Fruit fly (Drosophila melanogaster) whole organism, embryonic: ENCODE data around the gene Leash.

Source experiments
- ATbp ChIP-seq: fragments of 200-800 bp; sonication (Bioruptor generic); optimal IDR thresholded peaks from 2 replicates; lab custom pipeline; 2017; ENCODE audit warnings: missing biosample characterization, mild to moderate bottlenecking, missing genetic modification characterization, missing genetic modification reagents
- Blimp-1 ChIP-seq: fragments of 200-800 bp; sonication (Bioruptor generic); optimal IDR thresholded peaks from 3 replicates; lab custom pipeline; 2018; ENCODE audit warnings: missing biosample characterization, missing genetic modification characterization, mild to moderate bottlenecking, moderate library complexity, missing genetic modification reagents
- CG10431 ChIP-seq: fragments of 200-800 bp; sonication (Bioruptor generic); optimal IDR thresholded peaks from 3 replicates; lab custom pipeline; 2018; ENCODE audit warnings: missing biosample characterization, mild to moderate bottlenecking, missing genetic modification characterization
- CG10543 ChIP-seq: fragments of 200-800 bp; sonication (Bioruptor generic); optimal IDR thresholded peaks from 3 replicates; lab custom pipeline; 2017; ENCODE audit warnings: missing biosample characterization, mild to moderate bottlenecking, missing genetic modification characterization, moderate library complexity
- CG12219 ChIP-seq: fragments of 200-800 bp; sonication (Bioruptor generic); optimal IDR thresholded peaks from 3 replicates; lab custom pipeline; 2018; ENCODE audit warnings: missing biosample characterization, mild to moderate bottlenecking, missing genetic modification characterization
- CG14050 ChIP-seq: fragments of 200-800 bp; sonication (Bioruptor generic); IDR thresholded peaks from 3 replicates; pipeline ENCODE4 v1.3.6; 2022; ENCODE audit warnings: missing biosample characterization, missing genetic modification characterization
- CG16779 ChIP-seq: fragments of 200-800 bp; sonication (Bioruptor generic); IDR thresholded peaks from 2 replicates; pipeline ENCODE4 v1.3.6; 2022; ENCODE audit warnings: missing biosample characterization, missing genetic modification characterization
- CG2199 ChIP-seq: fragments of 200-800 bp; sonication (Bioruptor generic); IDR thresholded peaks from 3 replicates; pipeline ENCODE4 v1.3.6; 2022; ENCODE audit warnings: missing biosample characterization, missing genetic modification characterization
- CG34422 ChIP-seq: fragments of 200-800 bp; sonication (Bioruptor generic); IDR thresholded peaks from 3 replicates; pipeline ENCODE4 v1.3.6; 2022; ENCODE audit warnings: missing biosample characterization, missing genetic modification characterization
- CG4360 ChIP-seq: fragments of 200-800 bp; sonication (Bioruptor generic); IDR thresholded peaks from 2 replicates; pipeline ENCODE4 v1.3.6; 2022; ENCODE audit warnings: missing biosample characterization, missing genetic modification characterization
- CG6791 ChIP-seq: fragments of 200-800 bp; sonication (Bioruptor generic); IDR thresholded peaks from 3 replicates; pipeline ENCODE4 v1.3.6; 2022; ENCODE audit warnings: missing biosample characterization, missing genetic modification characterization; ENCODE audit not compliant: partially characterized antibody
- CG7372 ChIP-seq: fragments of 200-800 bp; sonication (Bioruptor generic); IDR thresholded peaks from 2 replicates; pipeline ENCODE4 v1.3.6; 2022; ENCODE audit warnings: missing biosample characterization, missing genetic modification characterization
- CG9437 ChIP-seq: fragments of 200-800 bp; sonication (Bioruptor generic); optimal IDR thresholded peaks from 2 replicates; lab custom pipeline; 2018; ENCODE audit warnings: missing biosample characterization, mild to moderate bottlenecking, missing genetic modification characterization
- Dll ChIP-seq: fragments of 200-800 bp; sonication (Bioruptor generic); IDR thresholded peaks from 4 replicates; pipeline ENCODE4 v1.3.6; 2022; ENCODE audit warnings: missing biosample characterization, missing genetic modification characterization; ENCODE audit not compliant: partially characterized antibody
- Ets65A ChIP-seq: fragments of 200-800 bp; sonication (Bioruptor generic); peaks from one replicate; lab custom pipeline; 2016; ENCODE audit warnings: missing biosample characterization, missing genetic modification characterization
- Fer2 ChIP-seq: fragments of 200-800 bp; sonication (Bioruptor generic); optimal IDR thresholded peaks from 2 replicates; lab custom pipeline; 2018; ENCODE audit warnings: missing biosample characterization, mild to moderate bottlenecking, missing genetic modification characterization, moderate library complexity
- HLH3B ChIP-seq: fragments of 200-800 bp; sonication (Bioruptor generic); IDR thresholded peaks from 2 replicates; pipeline ENCODE4 v1.3.6; 2022; ENCODE audit warnings: missing biosample characterization, missing genetic modification characterization
- HmgZ ChIP-seq: fragments of 200-800 bp; sonication (Bioruptor generic); optimal IDR thresholded peaks from 2 replicates; lab custom pipeline; 2018; ENCODE audit warnings: missing biosample characterization, mild to moderate bottlenecking, missing genetic modification characterization
- Max ChIP-seq: fragments of 200-800 bp; sonication (Bioruptor generic); optimal IDR thresholded peaks from 2 replicates; lab custom pipeline; 2016; ENCODE audit warnings: missing biosample characterization, mild to moderate bottlenecking, missing genetic modification characterization
- Med ChIP-seq: fragments of 200-800 bp; sonication (Bioruptor generic); peaks from one replicate; lab custom pipeline; 2016; ENCODE audit warnings: missing biosample characterization, missing genetic modification characterization, mild to moderate bottlenecking, inconsistent platforms, moderate library complexity
- NfI ChIP-seq: fragments of 200-800 bp; sonication (Bioruptor generic); optimal IDR thresholded peaks from 3 replicates; lab custom pipeline; 2018; ENCODE audit warnings: missing biosample characterization, mild to moderate bottlenecking, missing genetic modification characterization, moderate library complexity
- Side ChIP-seq: fragments of 200-800 bp; sonication (Bioruptor generic); optimal IDR thresholded peaks from 2 replicates; lab custom pipeline; 2016; ENCODE audit warnings: missing biosample characterization, missing genetic modification characterization
- Sry-β ChIP-seq: fragments of 200-800 bp; sonication (Bioruptor generic); optimal IDR thresholded peaks from 2 replicates; lab custom pipeline; 2018; ENCODE audit warnings: missing biosample characterization, mild to moderate bottlenecking, missing genetic modification characterization, moderate library complexity
- Sry-δ ChIP-seq: fragments of 200-800 bp; sonication (Bioruptor generic); optimal IDR thresholded peaks from 2 replicates; lab custom pipeline; 2016; ENCODE audit warnings: missing biosample characterization, missing genetic modification characterization
- Ssrp ChIP-seq: fragments of 200-800 bp; sonication (Bioruptor generic); optimal IDR thresholded peaks from 2 replicates; lab custom pipeline; 2018; ENCODE audit warnings: missing biosample characterization, mild to moderate bottlenecking, missing genetic modification characterization, moderate library complexity
- abd-A ChIP-seq: fragments of 200-800 bp; sonication (Bioruptor generic); optimal IDR thresholded peaks from 3 replicates; lab custom pipeline; 2019; ENCODE audit warnings: missing biosample characterization, mild to moderate bottlenecking, missing genetic modification characterization, moderate library complexity
- bcd ChIP-seq: fragments of 200-800 bp; sonication (Bioruptor generic); optimal IDR thresholded peaks from 2 replicates; lab custom pipeline; 2017; ENCODE audit warnings: missing biosample characterization, mild to moderate bottlenecking, missing genetic modification characterization
- bsh ChIP-seq, 2 experiments: fragments of 200-800 bp; sonication (Bioruptor generic); optimal IDR thresholded peaks; 2 replicates each; lab custom pipeline; 2017 to 2018; ENCODE audit warnings: mild to moderate bottlenecking in 2 of 2, missing biosample characterization in 2 of 2, missing genetic modification characterization in 2 of 2, moderate library complexity in 1 of 2
- chn ChIP-seq: fragments of 200-800 bp; sonication (Bioruptor generic); optimal IDR thresholded peaks from 2 replicates; lab custom pipeline; 2016; ENCODE audit warnings: missing biosample characterization, missing genetic modification characterization
- ci ChIP-seq: fragments of 200-800 bp; sonication (Bioruptor generic); IDR thresholded peaks from 3 replicates; pipeline ENCODE4 v1.3.6; 2022; ENCODE audit warnings: missing biosample characterization, missing genetic modification characterization
- fd102C ChIP-seq: fragments of 200-800 bp; sonication (Bioruptor generic); optimal IDR thresholded peaks from 2 replicates; lab custom pipeline; 2018; ENCODE audit warnings: missing biosample characterization, mild to moderate bottlenecking, missing genetic modification characterization, moderate library complexity
- gfzf ChIP-seq: fragments of 200-800 bp; sonication (Bioruptor generic); optimal IDR thresholded peaks from 2 replicates; lab custom pipeline; 2016; ENCODE audit warnings: missing biosample characterization, mild to moderate bottlenecking, missing genetic modification characterization, moderate library complexity
- gsb-n ChIP-seq: fragments of 200-800 bp; sonication (Bioruptor generic); optimal IDR thresholded peaks from 3 replicates; lab custom pipeline; 2018; ENCODE audit warnings: missing biosample characterization, mild to moderate bottlenecking, missing genetic modification characterization
- hbn ChIP-seq: fragments of 200-800 bp; sonication (Bioruptor generic); IDR thresholded peaks from 2 replicates; pipeline ENCODE4 v1.3.6; 2022; ENCODE audit warnings: missing biosample characterization, missing genetic modification characterization; ENCODE audit not compliant: partially characterized antibody
- mam ChIP-seq: fragments of 200-800 bp; sonication (Bioruptor generic); optimal IDR thresholded peaks from 3 replicates; lab custom pipeline; 2016; ENCODE audit warnings: missing biosample characterization, missing genetic modification characterization
- nau ChIP-seq: fragments of 200-800 bp; sonication (Bioruptor generic); optimal IDR thresholded peaks from 3 replicates; lab custom pipeline; 2017; ENCODE audit warnings: missing biosample characterization, mild to moderate bottlenecking, missing genetic modification characterization, missing genetic modification reagents
- nerfin-1 ChIP-seq: fragments of 200-800 bp; sonication (Bioruptor generic); optimal IDR thresholded peaks from 3 replicates; lab custom pipeline; 2019; ENCODE audit warnings: missing biosample characterization, mild to moderate bottlenecking, missing genetic modification characterization, moderate library complexity
- oc ChIP-seq: fragments of 200-800 bp; sonication (Bioruptor generic); optimal IDR thresholded peaks from 2 replicates; lab custom pipeline; 2018; ENCODE audit warnings: missing biosample characterization, mild to moderate bottlenecking, missing genetic modification characterization, moderate library complexity
- peb ChIP-seq: fragments of 200-800 bp; sonication (Bioruptor generic); IDR thresholded peaks from 2 replicates; pipeline ENCODE4 v1.3.6; 2022; ENCODE audit warnings: missing biosample characterization, missing genetic modification characterization
- ro ChIP-seq: fragments of 200-800 bp; sonication (Bioruptor generic); IDR thresholded peaks from 2 replicates; pipeline ENCODE4 v1.3.6; 2022; ENCODE audit warnings: missing biosample characterization, missing genetic modification characterization
- sens ChIP-seq: fragments of 200-800 bp; sonication (Bioruptor generic); peaks from one replicate; lab custom pipeline; 2016; ENCODE audit warnings: missing biosample characterization, missing genetic modification characterization
- trem ChIP-seq: fragments of 200-800 bp; optimal IDR thresholded peaks from 3 replicates; lab custom pipeline; 2019; ENCODE audit warnings: missing biosample characterization, mild to moderate bottlenecking, missing genetic modification characterization, moderate library complexity
- vvl ChIP-seq: fragments of 200-800 bp; sonication (Bioruptor generic); IDR thresholded peaks from 2 replicates; pipeline ENCODE4 v1.3.6; 2022; ENCODE audit warnings: missing biosample characterization, missing genetic modification characterization

Leash gene

DNA sequence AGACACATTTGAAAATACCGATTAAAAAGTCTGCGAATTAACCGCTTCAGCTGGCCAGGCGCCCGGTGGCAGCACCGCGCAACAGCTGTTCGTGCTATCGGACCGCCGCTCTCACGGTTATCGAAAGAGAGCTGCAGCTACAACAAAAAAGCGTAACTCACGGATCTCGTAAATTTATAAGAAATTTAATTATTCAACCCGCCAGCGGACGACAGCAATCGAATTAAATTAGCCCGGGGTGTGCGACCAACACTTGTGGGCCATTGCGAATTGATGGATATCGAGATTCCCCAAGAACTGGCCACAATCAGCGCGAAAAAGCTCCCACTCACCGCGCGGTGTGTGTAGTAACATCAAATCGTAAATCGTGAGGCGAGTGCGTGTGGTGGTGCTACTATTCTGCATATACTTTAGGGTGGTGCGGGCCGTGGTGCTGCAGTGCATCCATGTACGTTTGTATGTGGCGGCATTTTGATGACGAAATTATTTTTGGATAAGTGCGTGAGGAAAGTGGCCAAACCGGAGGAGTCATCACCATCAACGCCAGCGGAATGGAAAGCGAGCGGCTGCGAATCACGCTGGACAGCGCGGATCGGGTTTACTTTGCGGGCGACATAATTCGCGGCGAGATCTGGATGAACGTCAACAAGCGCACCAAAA lies at the start of gene Leash (continued):
- TF ChIP-seq bsh (GFP tag; optimal IDR thresholded peaks at IDR 0.05; lab: Kevin White, UChicago), result peak in 1 of 2 experiments; percentile 7
- TF ChIP-seq peb (GFP tag; lab: Robert Waterston, UW), result no peak
- no peak for TF ChIP-seq CG14050 (GFP tag; lab: Robert Waterston, UW)
- no peak for TF ChIP-seq ATbp
- TF ChIP-seq Dll (GFP tag; lab: Robert Waterston, UW), result peak; percentile 68; the same call in 3 of the 4 replicates
- TF ChIP-seq vvl (GFP tag; lab: Robert Waterston, UW), result peak; percentile 12; the same call in 1 of the 2 replicates
- no peak for TF ChIP-seq mam (GFP tag; lab: Kevin White, UChicago)
- TF ChIP-seq CG34422 (GFP tag; lab: Robert Waterston, UW), result peak; percentile 59; the same call in 1 of the 3 replicates
- TF ChIP-seq CG10543 (GFP tag; lab: Kevin White, UChicago), result no peak
- peak; percentile 2 for TF ChIP-seq HmgZ (tag; lab: Kevin White, UChicago)
- peak; percentile 36 for TF ChIP-seq gfzf
- 0 out of 3 replicates have a peak, but pooled peaks have one; percentile 16 for TF ChIP-seq CG2199 (GFP tag; lab: Robert Waterston, UW)
- TF ChIP-seq NfI (GFP tag; lab: Kevin White, UChicago), result no peak
- TF ChIP-seq bcd (GFP tag; lab: Kevin White, UChicago), result no peak
- TF ChIP-seq sens, result no peak
- no peak for TF ChIP-seq HLH3B (GFP tag; lab: Robert Waterston, UW)
- TF ChIP-seq Max (GFP tag; lab: Kevin White, UChicago), result no peak
- TF ChIP-seq Side (GFP tag; lab: Kevin White, UChicago), result no peak
- no peak for TF ChIP-seq ci (GFP tag; lab: Robert Waterston, UW)
- peak; percentile 29 for TF ChIP-seq Sry-β (GFP tag; lab: Kevin White, UChicago)
- no peak for TF ChIP-seq CG7372 (GFP tag; lab: Robert Waterston, UW)
- no peak for TF ChIP-seq Fer2
- TF ChIP-seq fd102C (GFP tag; lab: Kevin White, UChicago), result no peak
- no peak for TF ChIP-seq Ssrp
- TF ChIP-seq gsb-n (tag; lab: Kevin White, UChicago), result no peak
- TF ChIP-seq nerfin-1 (tag; lab: Kevin White, UChicago), result peak; percentile 34
- peak; percentile 16 for TF ChIP-seq Sry-δ (GFP tag; lab: Kevin White, UChicago)
- TF ChIP-seq CG12219 (GFP tag; lab: Kevin White, UChicago), result no peak
- peak; percentile 60; the same call in 1 of the 2 replicates for TF ChIP-seq hbn (GFP tag; lab: Robert Waterston, UW)
- TF ChIP-seq CG4360 (GFP tag; lab: Robert Waterston, UW), result peak; percentile 73
- TF ChIP-seq abd-A (tag; lab: Kevin White, UChicago), result peak; percentile 46
- TF ChIP-seq CG16779 (GFP tag; lab: Robert Waterston, UW), result no peak
- peak; percentile 66; the same call in 2 of the 3 replicates for TF ChIP-seq CG6791
- peak; percentile 64 for TF ChIP-seq trem (tag; lab: Kevin White, UChicago)

DNA sequence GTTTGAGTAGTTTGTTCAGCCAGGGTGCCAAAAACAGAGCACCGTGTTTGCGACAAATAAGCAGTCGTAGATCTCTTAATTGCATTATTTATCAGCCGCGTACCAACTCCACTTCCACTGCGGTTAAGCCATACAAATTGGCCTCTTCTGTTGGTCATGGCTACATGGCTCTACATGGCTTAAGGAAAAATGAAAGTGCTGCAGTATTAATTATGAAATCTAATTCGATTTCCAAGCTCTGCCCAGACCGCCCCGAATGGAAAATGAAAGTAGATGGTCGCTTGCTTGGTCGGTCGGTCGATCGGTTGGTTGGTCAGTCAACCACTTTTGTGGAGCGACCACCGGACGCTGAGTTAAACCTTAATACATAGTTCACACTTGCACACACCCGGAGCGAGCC lies 48.4 kb upstream of the Leash start:
- peak; percentile 44 for TF ChIP-seq oc (tag; lab: Kevin White, UChicago)
- TF ChIP-seq nau (GFP tag; lab: Kevin White, UChicago), result no peak
- peak; percentile 98 for TF ChIP-seq CG10431
- TF ChIP-seq Ets65A (GFP tag; lab: Kevin White, UChicago), result peak; percentile 34
- no peak for TF ChIP-seq ro
- no peak for TF ChIP-seq CG9437 (GFP tag; lab: Kevin White, UChicago)
- TF ChIP-seq Blimp-1 (GFP tag; lab: Kevin White, UChicago), result peak; percentile 91
- TF ChIP-seq chn (GFP tag; lab: Kevin White, UChicago), result no peak
- TF ChIP-seq Med (GFP tag; lab: Kevin White, UChicago), result peak; percentile 32
- TF ChIP-seq, all 482 proteins: peak for 5
